Worm (Caenorhabditis elegans) whole organism, L4 larva: ENCODE results near the gene enol-1.

Source experiments
- ceh-28 ChIP-seq: fragments of 150-350 bp; optimal IDR thresholded peaks from 2 replicates; lab custom pipeline; 2014; ENCODE audit warnings: missing biosample characterization, missing genetic modification reagents, missing genetic modification characterization
- ceh-44 ChIP-seq: fragments of 200-800 bp; sonication (Bioruptor generic); IDR thresholded peaks from 2 replicates; pipeline ENCODE4 v1.3.6; 2022; ENCODE audit warnings: missing genetic modification reagents, missing genetic modification characterization, missing compliant biosample characterization
- fkh-10 ChIP-seq: fragments of 150-350 bp; optimal IDR thresholded peaks from 2 replicates; lab custom pipeline; 2014; ENCODE audit warnings: missing biosample characterization, missing genetic modification reagents, missing genetic modification characterization
- lin-13 ChIP-seq: fragments of 150-350 bp; optimal IDR thresholded peaks from 2 replicates; lab custom pipeline; 2014; ENCODE audit warnings: missing biosample characterization, missing genetic modification reagents, missing genetic modification characterization
- mdl-1 ChIP-seq, 2 experiments: fragments of 150-350 bp in 1 of 2; sonication (generic microtip) in 1 of 2; optimal IDR thresholded peaks; 2 replicates each; lab custom pipeline; 2014 to 2017; ENCODE audit warnings: missing biosample characterization in 2 of 2, missing genetic modification characterization in 2 of 2
- nhr-11 ChIP-seq: fragments of 150-350 bp; optimal IDR thresholded peaks from 2 replicates; lab custom pipeline; 2014; ENCODE audit warnings: missing biosample characterization, missing genetic modification characterization
- nhr-111 ChIP-seq: fragments of 200-800 bp; sonication (Bioruptor generic); optimal IDR thresholded peaks from 2 replicates; lab custom pipeline; 2018; ENCODE audit warnings: mild to moderate bottlenecking, missing genetic modification characterization, missing compliant biosample characterization
- nhr-237 ChIP-seq: sonication (generic microtip); optimal IDR thresholded peaks from 2 replicates; lab custom pipeline; 2017; ENCODE audit warnings: missing biosample characterization, missing genetic modification characterization

DNA sequence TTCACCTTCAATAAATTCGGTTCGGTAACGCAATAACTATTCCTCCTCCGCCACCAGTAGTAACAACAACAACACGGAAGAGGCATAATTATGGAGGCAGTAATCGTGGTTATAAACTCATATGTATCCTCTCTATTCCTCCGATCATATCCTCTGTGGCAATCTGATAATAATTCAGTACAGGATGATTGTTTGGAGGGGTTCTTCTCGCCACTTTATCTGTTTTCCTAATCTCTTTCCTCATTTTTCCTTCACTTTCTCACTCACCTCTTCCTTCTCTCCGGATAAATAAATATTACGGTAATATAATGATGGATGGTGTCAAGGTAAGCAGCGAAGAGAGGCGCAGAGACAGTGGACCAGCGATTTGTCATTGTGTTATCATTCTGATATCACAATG, 40.3 kb upstream of the enol-1 start:
- TF ChIP-seq mdl-1 (tag; optimal IDR thresholded peaks at IDR 0.05; lab: Kevin White, UChicago) (no peak), nhr-237 (tag; lab: Kevin White, UChicago) (no peak), nhr-111 (GFP tag; lab: Kevin White, UChicago) (no peak), lin-13 (GFP tag; lab: Kevin White, UChicago) (no peak), nhr-11 (tag; lab: Kevin White, UChicago) (no peak), ceh-28 (no peak), ceh-44 (GFP tag; lab: Robert Waterston, UW) (no peak), fkh-10 (no peak)
